Worm (Caenorhabditis elegans) whole organism, L4 larva: ENCODE measurements around the gene F44E2.3.
A peak's percentile ranks its signal among the peaks of the same experiment; 100 is the strongest.

Experiments used
- F37D6.2 ChIP-seq: sonication (generic microtip); optimal IDR thresholded peaks from 2 replicates; lab custom pipeline; 2016; ENCODE audit warnings: mild to moderate bottlenecking, missing genetic modification characterization, missing compliant biosample characterization
- Y5F2A.4 ChIP-seq: fragments of 200-800 bp; sonication (Bioruptor generic); optimal IDR thresholded peaks from 2 replicates; lab custom pipeline; 2018; ENCODE audit warnings: mild to moderate bottlenecking, missing genetic modification characterization, missing compliant biosample characterization
- Y75B8A.6 ChIP-seq: fragments of 200-800 bp; sonication (Bioruptor generic); IDR thresholded peaks from 2 replicates; pipeline ENCODE4 v1.3.6; 2022; ENCODE audit warnings: missing genetic modification reagents, missing genetic modification characterization, missing compliant biosample characterization
- aha-1 ChIP-seq: fragments of 150-350 bp; peaks from one replicate; lab custom pipeline; 2014; ENCODE audit warnings: missing biosample characterization, missing genetic modification characterization
- attf-4 ChIP-seq: sonication (generic microtip); optimal IDR thresholded peaks from 3 replicates; lab custom pipeline; 2017; ENCODE audit warnings: missing biosample characterization, missing genetic modification characterization
- ceh-28 ChIP-seq: fragments of 150-350 bp; optimal IDR thresholded peaks from 2 replicates; lab custom pipeline; 2014; ENCODE audit warnings: missing biosample characterization, missing genetic modification reagents, missing genetic modification characterization
- ces-1 ChIP-seq: fragments of 150-350 bp; sonication (generic microtip); optimal IDR thresholded peaks from 4 replicates; lab custom pipeline; 2014; ENCODE audit warnings: missing biosample characterization, missing genetic modification reagents, missing genetic modification characterization
- ctbp-1 ChIP-seq: fragments of 200-800 bp; sonication (Bioruptor generic); IDR thresholded peaks from 2 replicates; pipeline ENCODE4 v1.3.6; 2022; ENCODE audit warnings: missing genetic modification reagents, missing genetic modification characterization, missing compliant biosample characterization
- daf-16 ChIP-seq, 3 experiments: sonication (generic microtip); optimal IDR thresholded peaks; 2 replicates each; lab custom pipeline; 2016 to 2017; ENCODE audit warnings: missing genetic modification characterization in 3 of 3, missing genetic modification reagents in 3 of 3, mild to moderate bottlenecking in 2 of 3, missing compliant biosample characterization in 2 of 3, missing biosample characterization in 1 of 3, moderate library complexity in 1 of 3
- daf-8 ChIP-seq: fragments of 200-800 bp; sonication (Bioruptor generic); IDR thresholded peaks from 2 replicates; pipeline ENCODE4 v1.3.6; 2022; ENCODE audit warnings: missing genetic modification characterization, missing compliant biosample characterization
- dpl-1 ChIP-seq: fragments of 150-350 bp; optimal IDR thresholded peaks from 2 replicates; lab custom pipeline; 2014; ENCODE audit warnings: missing biosample characterization, missing genetic modification reagents, missing genetic modification characterization
- fkh-10 ChIP-seq: fragments of 150-350 bp; optimal IDR thresholded peaks from 2 replicates; lab custom pipeline; 2014; ENCODE audit warnings: missing biosample characterization, missing genetic modification reagents, missing genetic modification characterization
- hif-1 ChIP-seq, 2 experiments: sonication (generic microtip); optimal IDR thresholded peaks; 2 replicates each; lab custom pipeline; 2016 to 2017; ENCODE audit warnings: missing compliant biosample characterization in 2 of 2, missing genetic modification characterization in 2 of 2, missing genetic modification reagents in 2 of 2, missing genotype in 2 of 2, mild to moderate bottlenecking in 1 of 2
- hlh-11 ChIP-seq: fragments of 200-800 bp; sonication (Bioruptor generic); optimal IDR thresholded peaks from 2 replicates; lab custom pipeline; 2018; ENCODE audit warnings: mild to moderate bottlenecking, missing genetic modification characterization, missing compliant biosample characterization
- hlh-30 ChIP-seq: sonication (generic microtip); optimal IDR thresholded peaks from 2 replicates; lab custom pipeline; 2017; ENCODE audit warnings: antibody characterized with exemption, mild to moderate bottlenecking, missing genetic modification characterization, missing compliant biosample characterization; ENCODE audit not compliant: insufficient read depth
- hmg-1.1 ChIP-seq: fragments of 200-800 bp; sonication (Bioruptor generic); IDR thresholded peaks from 2 replicates; pipeline ENCODE4 v1.3.6; 2022; ENCODE audit warnings: missing genetic modification reagents, missing genetic modification characterization, missing compliant biosample characterization
- lin-38 ChIP-seq: fragments of 200-800 bp; sonication (Bioruptor generic); IDR thresholded peaks from 2 replicates; pipeline ENCODE4 v1.3.6; 2022; ENCODE audit warnings: missing genetic modification reagents, missing genetic modification characterization, missing compliant biosample characterization
- lin-39 ChIP-seq: fragments of 150-350 bp; optimal IDR thresholded peaks from 2 replicates; lab custom pipeline; 2014; ENCODE audit warnings: missing biosample characterization, missing genetic modification reagents, missing genetic modification characterization
- lsy-2 ChIP-seq, 2 experiments: fragments of 150-350 bp in 1 of 2; sonication (generic microtip) in 1 of 2; optimal IDR thresholded peaks; 2 replicates each; lab custom pipeline; 2014 to 2017; ENCODE audit warnings: missing biosample characterization in 2 of 2, missing genetic modification characterization in 2 of 2
- mes-2 ChIP-seq: sonication (generic microtip); optimal IDR thresholded peaks from 2 replicates; lab custom pipeline; 2016; ENCODE audit warnings: missing genotype, mild to moderate bottlenecking, missing genetic modification characterization, missing compliant biosample characterization; ENCODE audit not compliant: poor library complexity, severe bottlenecking
- mxl-3 ChIP-seq: fragments of 200-800 bp; sonication (Bioruptor generic); optimal IDR thresholded peaks from 2 replicates; lab custom pipeline; 2018; ENCODE audit warnings: mild to moderate bottlenecking, missing genetic modification characterization, missing compliant biosample characterization
- nhr-11 ChIP-seq: fragments of 150-350 bp; optimal IDR thresholded peaks from 2 replicates; lab custom pipeline; 2014; ENCODE audit warnings: missing biosample characterization, missing genetic modification characterization
- nhr-237 ChIP-seq: sonication (generic microtip); optimal IDR thresholded peaks from 2 replicates; lab custom pipeline; 2017; ENCODE audit warnings: missing biosample characterization, missing genetic modification characterization
- nhr-28 ChIP-seq: fragments of 150-350 bp; optimal IDR thresholded peaks from 2 replicates; lab custom pipeline; 2014; ENCODE audit warnings: missing biosample characterization, missing genetic modification characterization
- nhr-6 ChIP-seq: fragments of 150-350 bp; optimal IDR thresholded peaks from 2 replicates; lab custom pipeline; 2014; ENCODE audit warnings: missing biosample characterization, missing genetic modification characterization
- nhr-76 ChIP-seq: fragments of 150-350 bp; optimal IDR thresholded peaks from 2 replicates; lab custom pipeline; 2014; ENCODE audit warnings: missing biosample characterization, missing genetic modification characterization
- skn-1 ChIP-seq: fragments of 150-350 bp; optimal IDR thresholded peaks from 2 replicates; lab custom pipeline; 2014; ENCODE audit warnings: missing biosample characterization, missing genetic modification characterization
- unc-39 ChIP-seq: sonication (generic microtip); optimal IDR thresholded peaks from 2 replicates; lab custom pipeline; 2017; ENCODE audit warnings: missing biosample characterization, missing genetic modification characterization
- unc-62 ChIP-seq, 3 experiments: fragments of 150-350 bp in 1 of 3; sonication (generic microtip); optimal IDR thresholded peaks in 2 of 3; peaks in 1 of 3; 1 replicate in 1 of 3; 2 replicates in 2 of 3; lab custom pipeline; 2014 to 2017; ENCODE audit warnings: missing biosample characterization in 3 of 3, missing genetic modification characterization in 3 of 3, missing genetic modification reagents in 3 of 3, missing genotype in 1 of 3
- vab-7 ChIP-seq: fragments of 200-800 bp; sonication (Bioruptor generic); IDR thresholded peaks from 2 replicates; pipeline ENCODE4 v1.3.6; 2022; ENCODE audit warnings: missing genetic modification reagents, missing genetic modification characterization, missing compliant biosample characterization
- zfp-2 ChIP-seq: sonication (generic microtip); optimal IDR thresholded peaks from 2 replicates; lab custom pipeline; 2016; ENCODE audit warnings: mild to moderate bottlenecking, missing genetic modification characterization, missing compliant biosample characterization

The F44E2.3 gene

ce11 chrIII:8818599-8818998, 10.5 kb downstream of the F44E2.3 start, which contains the start of gene pat-2:
Gene pat-2, plus strand, starts transcription at chrIII:8818899.
- TF ChIP-seq attf-4 (no peak), hif-1 (tag; optimal IDR thresholded peaks at IDR 0.05; lab: Kevin White, UChicago) (no peak), aha-1 (tag; lab: Kevin White, UChicago) (peak; percentile 8), nhr-76 (tag; lab: Kevin White, UChicago) (no peak)

- TF ChIP-seq nhr-6 (tag; lab: Kevin White, UChicago) (no peak), hlh-11 (tag; lab: Kevin White, UChicago) (peak; percentile 39), hmg-1.1 (GFP tag; lab: Robert Waterston, UW) (0 out of 2 replicates have a peak, but pooled peaks have one; percentile 39), unc-62 (GFP tag; optimal IDR thresholded peaks at IDR 0.05 in 1 of 2; lab: Kevin White, UChicago) (no peak), unc-62 (tag; optimal IDR thresholded peaks at IDR 0.05; lab: Kevin White, UChicago) (no peak), aha-1 (tag; lab: Kevin White, UChicago) (peak; percentile 67)
These were observed 13.4 kb downstream of the F44E2.3 start for ce11 chrIII:8815699-8816098.

- TF ChIP-seq ceh-28 (tag; lab: Kevin White, UChicago), result no peak
- peak in 1 of 2 experiments; percentile 6 for TF ChIP-seq lsy-2 (tag; optimal IDR thresholded peaks at IDR 0.05; lab: Kevin White, UChicago)
- peak; percentile 81 for TF ChIP-seq fkh-10 (GFP tag; lab: Kevin White, UChicago)
- TF ChIP-seq lin-39, result no peak
- no peak for TF ChIP-seq zfp-2 (tag; lab: Kevin White, UChicago)
- TF ChIP-seq hlh-30 (tag; lab: Kevin White, UChicago), result no peak
- peak; percentile 90 for TF ChIP-seq ces-1
- no peak for TF ChIP-seq daf-8
- no peak for TF ChIP-seq nhr-11 (tag; lab: Kevin White, UChicago)
- TF ChIP-seq unc-62 (GFP tag; optimal IDR thresholded peaks at IDR 0.05 in 1 of 2; lab: Kevin White, UChicago), result peak in 1 of 2 experiments; percentile 68
- TF ChIP-seq unc-62 (tag; optimal IDR thresholded peaks at IDR 0.05; lab: Kevin White, UChicago), result no peak
- TF ChIP-seq F37D6.2 (tag; lab: Kevin White, UChicago), result no peak
- TF ChIP-seq dpl-1 (GFP tag; lab: Kevin White, UChicago), result no peak
- 0 out of 2 replicates have a peak, but pooled peaks have one; percentile 23 for TF ChIP-seq ctbp-1 (GFP tag; lab: Robert Waterston, UW)
These were observed 18.0 kb downstream of the F44E2.3 start for ce11 chrIII:8811111-8811510.

- TF ChIP-seq hlh-11 (tag; lab: Kevin White, UChicago) (peak; percentile 8), daf-16 (GFP tag; optimal IDR thresholded peaks at IDR 0.05; lab: Kevin White, UChicago) (no peak), daf-16 (tag; optimal IDR thresholded peaks at IDR 0.05; lab: Kevin White, UChicago) (peak; percentile 13), unc-62 (GFP tag; optimal IDR thresholded peaks at IDR 0.05 in 1 of 2; lab: Kevin White, UChicago) (peak in 1 of 2 experiments; percentile 39), unc-62 (tag; optimal IDR thresholded peaks at IDR 0.05; lab: Kevin White, UChicago) (no peak), vab-7 (GFP tag; lab: Robert Waterston, UW) (no peak), mes-2 (tag; lab: Kevin White, UChicago) (peak; percentile 48), Y75B8A.6 (no peak), skn-1 (tag; lab: Kevin White, UChicago) (no peak), lin-38 (GFP tag; lab: Robert Waterston, UW) (peak; percentile 87), dpl-1 (GFP tag; lab: Kevin White, UChicago) (peak; percentile 92), nhr-237 (tag; lab: Kevin White, UChicago) (no peak), mxl-3 (GFP tag; lab: Kevin White, UChicago) (no peak), nhr-28 (tag; lab: Kevin White, UChicago) (peak; percentile 49), lin-39 (no peak), Y5F2A.4 (GFP tag; lab: Kevin White, UChicago) (no peak), lsy-2 (tag; optimal IDR thresholded peaks at IDR 0.05; lab: Kevin White, UChicago) (peak in 1 of 2 experiments; percentile 55), unc-39 (tag; lab: Kevin White, UChicago) (no peak), hlh-30 (tag; lab: Kevin White, UChicago) (peak; percentile 47), ces-1 (no peak)
These were observed 19.7 kb downstream of the F44E2.3 start, which contains the start of gene prx-19 for ce11 chrIII:8809245-8809971. Gene prx-19, minus strand, starts transcription at chrIII:8809295.
